Worm (Caenorhabditis elegans): ENCODE data around the gene F32A11.1.

The F32A11.1 gene

DNA sequence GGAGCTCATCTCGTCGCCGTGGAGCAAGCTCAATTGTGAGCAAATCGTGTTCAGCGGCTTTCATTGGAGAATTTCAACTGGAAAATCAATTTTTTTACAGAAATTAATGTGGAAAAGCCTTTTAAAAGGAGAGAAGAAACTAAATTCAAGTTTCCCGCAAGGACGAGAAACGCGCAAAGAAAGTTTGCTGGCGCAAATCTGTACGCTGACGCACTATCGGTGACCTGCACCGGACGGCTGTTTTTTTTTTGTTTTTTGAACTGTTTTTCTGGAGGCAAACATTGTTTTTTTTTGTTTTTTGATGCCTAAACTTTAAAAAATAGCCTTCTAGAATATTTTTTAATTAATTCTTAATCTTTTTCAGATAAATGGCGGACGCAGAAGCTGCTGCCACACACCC, at the start of gene F32A11.1, which contains the start of gene hpr-17:
Gene F32A11.1, plus strand, starts transcription at position 359 of the 400 bp plus-strand sequence.
Gene hpr-17, minus strand, starts transcription at position 77 of the 400 bp plus-strand sequence.
- TF ChIP-seq hlh-6 (tag; optimal IDR thresholded peaks at IDR 0.05) (no peak), K02D7.2 (tag; optimal IDR thresholded peaks at IDR 0.05) (no peak), ceh-31 (tag; optimal IDR thresholded peaks at IDR 0.05) (peak; percentile 13), tbx-7 (tag; optimal IDR thresholded peaks at IDR 0.05) (no peak), unc-55 (GFP tag; optimal IDR thresholded peaks at IDR 0.05) (peak; percentile 19), ceh-24 (tag; optimal IDR thresholded peaks at IDR 0.05) (no peak), pros-1 (tag; optimal IDR thresholded peaks at IDR 0.05) (no peak), T23F11.4 (GFP tag; optimal IDR thresholded peaks at IDR 0.05) (no peak), zip-5 (tag; optimal IDR thresholded peaks at IDR 0.05) (no peak), ceh-30 (tag; optimal IDR thresholded peaks at IDR 0.05) (no peak), unc-42 (tag; optimal IDR thresholded peaks at IDR 0.05) (peak; percentile 40), nhr-11 (tag; optimal IDR thresholded peaks at IDR 0.05) (no peak), hlh-8 (tag; optimal IDR thresholded peaks at IDR 0.05) (no peak), Y22D7AL.16 (tag; optimal IDR thresholded peaks at IDR 0.05) (no peak), F13H6.1 (tag; optimal IDR thresholded peaks at IDR 0.05) (no peak), pag-3 (tag; optimal IDR thresholded peaks at IDR 0.05; ENCODE audit: borderline replicate concordance) (no peak), ref-2 (tag; optimal IDR thresholded peaks at IDR 0.05) (peak; percentile 40), ceh-34 (tag; optimal IDR thresholded peaks at IDR 0.05) (no peak), ceh-14 (tag; optimal IDR thresholded peaks at IDR 0.05) (no peak), nfya-1 (tag; optimal IDR thresholded peaks at IDR 0.05) (peak; percentile 66), ceh-18 (tag; optimal IDR thresholded peaks at IDR 0.05) (peak; percentile 26), elt-2 (tag; optimal IDR thresholded peaks at IDR 0.05) (peak; percentile 18), mec-3 (tag; optimal IDR thresholded peaks at IDR 0.05; ENCODE audit: borderline replicate concordance) (no peak), fax-1 (tag; optimal IDR thresholded peaks at IDR 0.05) (no peak), ztf-16 (tag; optimal IDR thresholded peaks at IDR 0.05) (no peak), tbx-2 (tag; optimal IDR thresholded peaks at IDR 0.05) (no peak), rnt-1 (tag; optimal IDR thresholded peaks at IDR 0.05) (no peak), ahr-1 (tag; optimal IDR thresholded peaks at IDR 0.05) (no peak), fkh-6 (tag; optimal IDR thresholded peaks at IDR 0.05) (no peak), hlh-13 (GFP tag; optimal IDR thresholded peaks at IDR 0.05) (no peak)

ce11 chrII:13107719-13108118, 49.4 kb upstream of the F32A11.1 start, which contains the start of gene pqn-32:
Gene pqn-32, plus strand, starts transcription at chrII:13108019.
- no peak for TF ChIP-seq pha-4 (tag; optimal IDR thresholded peaks at IDR 0.05)
- TF ChIP-seq odd-2 (tag; optimal IDR thresholded peaks at IDR 0.05) = no peak
- no peak for TF ChIP-seq lim-6 (tag; optimal IDR thresholded peaks at IDR 0.05)
- TF ChIP-seq sox-2 (GFP tag; IDR thresholded peaks at IDR 0.05) = no peak
- no peak for TF ChIP-seq dmd-4 (tag; optimal IDR thresholded peaks at IDR 0.05; ENCODE audit: borderline replicate concordance)
- no peak for TF ChIP-seq rnt-1 (tag; optimal IDR thresholded peaks at IDR 0.05)

ce11 chrII:13116710-13117109, 40.4 kb upstream of the F32A11.1 start, which contains the start of gene rict-1:
Gene rict-1, minus strand, starts transcription at chrII:13116810.
- TF ChIP-seq syd-9 (tag; optimal IDR thresholded peaks at IDR 0.05) (no peak), nhr-232 (tag; optimal IDR thresholded peaks at IDR 0.05) (no peak), ama-1 (optimal IDR thresholded peaks at IDR 0.05) (no peak), pha-2 (tag; optimal IDR thresholded peaks at IDR 0.05) (no peak), ceh-31 (tag; optimal IDR thresholded peaks at IDR 0.05) (no peak), ttx-3 (tag; optimal IDR thresholded peaks at IDR 0.05) (no peak), unc-42 (tag; optimal IDR thresholded peaks at IDR 0.05) (no peak), ceh-45 (GFP tag; IDR thresholded peaks at IDR 0.05) (no peak)
